Worm (Caenorhabditis elegans): ENCODE data around the gene W10C4.1.

DNA sequence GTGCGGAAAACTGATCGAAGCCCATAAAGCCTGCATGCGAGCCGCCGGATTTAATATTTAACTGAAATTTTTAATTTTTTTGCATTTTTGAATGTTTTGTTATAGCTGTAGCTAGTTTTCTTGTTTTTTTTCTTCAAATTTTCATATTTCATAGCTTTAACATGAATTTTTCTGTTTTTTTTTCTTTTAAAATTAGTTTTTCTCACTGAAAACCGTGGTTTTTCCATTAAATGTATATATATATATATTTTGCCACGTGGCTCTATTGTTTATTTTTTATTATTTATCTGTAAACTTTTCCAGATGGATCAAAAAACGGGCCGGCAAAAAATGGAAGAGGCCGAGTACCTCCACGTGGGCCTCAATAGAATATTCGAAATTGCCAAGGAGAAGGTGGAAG is 15.1 kb downstream of the W10C4.1 start, which contains the start of gene sec-20:
- TF ChIP-seq ZK546.5 (tag; optimal IDR thresholded peaks at IDR 0.05): no peak
- TF ChIP-seq elt-1 (tag; optimal IDR thresholded peaks at IDR 0.05): no peak
- TF ChIP-seq unc-39 (tag; optimal IDR thresholded peaks at IDR 0.05): no peak
- no peak for TF ChIP-seq snpc-4 (tag; optimal IDR thresholded peaks at IDR 0.05)
- no peak for TF ChIP-seq lin-39 (tag; optimal IDR thresholded peaks at IDR 0.05)
- TF ChIP-seq tbx-2 (tag; optimal IDR thresholded peaks at IDR 0.05): no peak
- no peak for TF ChIP-seq nhr-237 (tag; optimal IDR thresholded peaks at IDR 0.05)
- TF ChIP-seq jun-1 (tag; optimal IDR thresholded peaks at IDR 0.05): no peak
- TF ChIP-seq nhr-25 (tag; optimal IDR thresholded peaks at IDR 0.05): no peak
- no peak for TF ChIP-seq ceh-16 (tag; optimal IDR thresholded peaks at IDR 0.05)

Data from whole organism, L3 larva.